Fruit fly (Drosophila melanogaster) whole organism, prepupa: Measurements from ENCODE around the gene Sfp24Ba.
A peak's percentile ranks its signal among the peaks of the same experiment; 100 is the strongest.

ENCODE experiments used
- CG10669 ChIP-seq: fragments of 200-800 bp; sonication (Bioruptor generic); optimal IDR thresholded peaks from 3 replicates; lab custom pipeline; 2018; ENCODE audit warnings: missing biosample characterization, mild to moderate bottlenecking, missing genetic modification characterization, moderate library complexity
- CG3919 ChIP-seq: fragments of 200-800 bp; sonication (Bioruptor generic); optimal IDR thresholded peaks from 3 replicates; lab custom pipeline; 2016; ENCODE audit warnings: missing biosample characterization, missing genetic modification characterization
- CG7368 ChIP-seq: fragments of 200-800 bp; sonication (Bioruptor generic); optimal IDR thresholded peaks from 3 replicates; lab custom pipeline; 2016; ENCODE audit warnings: missing biosample characterization, missing genetic modification characterization
- CG8119 ChIP-seq: fragments of 200-800 bp; sonication (Bioruptor generic); IDR thresholded peaks from 3 replicates; pipeline ENCODE4 v1.3.6; 2022; ENCODE audit warnings: missing biosample characterization, missing genetic modification characterization
- Gug ChIP-seq: fragments of 200-800 bp; sonication (Bioruptor generic); IDR thresholded peaks from 2 replicates; pipeline ENCODE4 v1.3.6; 2022; ENCODE audit warnings: missing biosample characterization, missing genetic modification characterization
- Hr4 ChIP-seq: fragments of 200-800 bp; sonication (Bioruptor generic); optimal IDR thresholded peaks from 3 replicates; lab custom pipeline; 2016; ENCODE audit warnings: missing biosample characterization, missing genetic modification characterization
- OdsH ChIP-seq: fragments of 200-800 bp; sonication (Bioruptor generic); optimal IDR thresholded peaks from 3 replicates; lab custom pipeline; 2016; ENCODE audit warnings: missing biosample characterization, missing genetic modification characterization
- topi ChIP-seq: fragments of 200-800 bp; sonication (Bioruptor generic); optimal IDR thresholded peaks from 3 replicates; lab custom pipeline; 2016; ENCODE audit warnings: missing biosample characterization, missing genetic modification characterization

DNA sequence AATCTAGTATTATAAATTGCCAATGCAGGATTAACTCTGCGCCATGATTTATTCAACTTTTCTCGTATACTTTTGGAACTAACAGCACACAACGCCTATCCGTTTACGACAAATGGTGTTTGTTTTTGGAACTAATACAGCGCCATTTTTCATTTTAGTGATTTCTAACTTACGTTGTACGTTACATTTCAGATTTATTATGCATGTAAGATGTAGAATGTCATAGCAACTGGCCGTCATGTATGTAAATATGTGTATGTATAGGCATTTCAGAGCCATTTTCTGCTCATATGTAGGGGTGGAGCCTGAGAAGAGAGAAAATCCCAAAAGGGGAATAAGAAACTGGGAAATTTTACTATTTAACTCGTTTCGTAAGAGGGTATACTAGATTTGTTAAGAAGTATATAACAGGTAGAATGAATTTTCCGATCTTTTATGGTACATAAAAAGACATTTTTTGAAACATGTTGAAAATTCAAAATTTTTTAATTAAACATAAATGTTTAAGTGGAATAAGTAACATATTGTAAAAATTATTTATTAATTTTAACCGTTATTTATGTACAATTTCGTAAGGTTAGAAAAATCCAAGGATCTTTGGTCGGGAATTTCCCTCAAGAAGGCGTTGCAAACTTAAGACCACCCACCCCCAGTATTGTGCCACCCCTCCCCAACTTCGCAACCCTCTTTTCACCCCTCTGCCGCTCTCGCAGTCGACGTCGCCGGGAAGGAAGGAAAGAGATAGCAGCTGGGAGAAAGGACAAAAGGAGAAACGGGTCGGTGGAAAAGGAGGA is 10.8 kb downstream of the Sfp24Ba start:
- TF ChIP-seq OdsH (GFP tag; lab: Kevin White, UChicago) (peak; percentile 18), CG3919 (GFP tag; lab: Kevin White, UChicago) (peak; percentile 19), CG7368 (GFP tag; lab: Kevin White, UChicago) (no peak), CG10669 (GFP tag; lab: Kevin White, UChicago) (no peak), CG8119 (peak; percentile 75), topi (GFP tag; lab: Kevin White, UChicago) (peak; percentile 18), Hr4 (GFP tag; lab: Kevin White, UChicago) (peak; percentile 33), Gug (GFP tag; lab: Robert Waterston, UW) (0 out of 2 replicates have a peak, but pooled peaks have one; percentile 8)
